Fruit fly (Drosophila melanogaster) whole organism, embryonic: ENCODE results near the gene wuho.

Source experiments
- Ada2b ChIP-seq: fragments of 200-800 bp; sonication (Bioruptor generic); IDR thresholded peaks from 2 replicates; pipeline ENCODE4 v1.3.6; 2022; ENCODE audit warnings: missing biosample characterization, missing genetic modification characterization
- Aef1 ChIP-seq: fragments of 200-800 bp; sonication (Bioruptor generic); IDR thresholded peaks from 3 replicates; pipeline ENCODE4 v1.3.6; 2022; ENCODE audit warnings: missing biosample characterization, missing genetic modification characterization
- BEAF-32 ChIP-seq: fragments of 200-800 bp; sonication (Bioruptor generic); optimal IDR thresholded peaks from 3 replicates; lab custom pipeline; 2017; ENCODE audit warnings: missing biosample characterization, missing genetic modification characterization, mild to moderate bottlenecking, moderate library complexity, missing genetic modification reagents
- CG10267 ChIP-seq: fragments of 200-800 bp; sonication (Bioruptor generic); optimal IDR thresholded peaks from 2 replicates; lab custom pipeline; 2018; ENCODE audit warnings: missing biosample characterization, mild to moderate bottlenecking, missing genetic modification characterization, moderate library complexity
- CG12659 ChIP-seq: fragments of 200-800 bp; sonication (Bioruptor generic); optimal IDR thresholded peaks from 3 replicates; lab custom pipeline; 2017; ENCODE audit warnings: mild to moderate bottlenecking, missing biosample characterization, missing genetic modification reagents, missing genetic modification characterization
- CG12744 ChIP-seq: fragments of 200-800 bp; sonication (Bioruptor generic); optimal IDR thresholded peaks from 2 replicates; lab custom pipeline; 2016; ENCODE audit warnings: missing biosample characterization, missing genetic modification characterization
- CG16779 ChIP-seq: fragments of 200-800 bp; sonication (Bioruptor generic); IDR thresholded peaks from 2 replicates; pipeline ENCODE4 v1.3.6; 2022; ENCODE audit warnings: missing biosample characterization, missing genetic modification characterization
- CG17328 ChIP-seq: fragments of 200-800 bp; sonication (Bioruptor generic); IDR thresholded peaks from 2 replicates; pipeline ENCODE4 v1.3.6; 2022; ENCODE audit warnings: missing biosample characterization, missing genetic modification characterization
- CG18476 ChIP-seq: fragments of 200-800 bp; sonication (Bioruptor generic); optimal IDR thresholded peaks from 2 replicates; lab custom pipeline; 2016; ENCODE audit warnings: missing biosample characterization, mild to moderate bottlenecking, missing genetic modification characterization
- CG2199 ChIP-seq: fragments of 200-800 bp; sonication (Bioruptor generic); IDR thresholded peaks from 3 replicates; pipeline ENCODE4 v1.3.6; 2022; ENCODE audit warnings: missing biosample characterization, missing genetic modification characterization
- CG2678 ChIP-seq: fragments of 200-800 bp; sonication (Bioruptor generic); optimal IDR thresholded peaks from 3 replicates; lab custom pipeline; 2019; ENCODE audit warnings: missing biosample characterization, mild to moderate bottlenecking, missing genetic modification characterization, moderate library complexity
- CG30020 ChIP-seq: fragments of 200-800 bp; optimal IDR thresholded peaks from 2 replicates; lab custom pipeline; 2019; ENCODE audit warnings: missing biosample characterization, mild to moderate bottlenecking, missing genetic modification characterization, moderate library complexity
- CG33557 ChIP-seq: fragments of 200-800 bp; sonication (Bioruptor generic); optimal IDR thresholded peaks from 2 replicates; lab custom pipeline; 2019; ENCODE audit warnings: missing biosample characterization, mild to moderate bottlenecking, missing genetic modification characterization, moderate library complexity
- CG3838 ChIP-seq: fragments of 200-800 bp; sonication (Bioruptor generic); optimal IDR thresholded peaks from 3 replicates; lab custom pipeline; 2016; ENCODE audit warnings: missing biosample characterization, missing genetic modification characterization
- CG3995 ChIP-seq: fragments of 200-800 bp; sonication (Bioruptor generic); optimal IDR thresholded peaks from 3 replicates; lab custom pipeline; 2016; ENCODE audit warnings: missing biosample characterization, missing genetic modification characterization
- CG4707 ChIP-seq: fragments of 200-800 bp; sonication (Bioruptor generic); optimal IDR thresholded peaks from 2 replicates; lab custom pipeline; 2018; ENCODE audit warnings: missing biosample characterization, mild to moderate bottlenecking, missing genetic modification characterization, moderate library complexity
- CG7745 ChIP-seq: fragments of 200-800 bp; sonication (Bioruptor generic); optimal IDR thresholded peaks from 2 replicates; lab custom pipeline; 2018; ENCODE audit warnings: missing biosample characterization, mild to moderate bottlenecking, missing genetic modification characterization, moderate library complexity
- Dek ChIP-seq: fragments of 200-800 bp; sonication (Bioruptor generic); optimal IDR thresholded peaks from 3 replicates; lab custom pipeline; 2019; ENCODE audit warnings: missing biosample characterization, mild to moderate bottlenecking, missing genetic modification characterization, moderate library complexity
- Drgx ChIP-seq: fragments of 200-800 bp; sonication (Bioruptor generic); IDR thresholded peaks from 2 replicates; pipeline ENCODE4 v1.3.6; 2022; ENCODE audit warnings: missing biosample characterization, missing genetic modification characterization
- E2f2 ChIP-seq: fragments of 200-800 bp; sonication (Bioruptor generic); IDR thresholded peaks from 2 replicates; pipeline ENCODE4 v1.3.6; 2022; ENCODE audit warnings: missing biosample characterization, missing genetic modification characterization
- ERR ChIP-seq: fragments of 200-800 bp; sonication (Bioruptor generic); optimal IDR thresholded peaks from 2 replicates; lab custom pipeline; 2016; ENCODE audit warnings: missing biosample characterization, missing genetic modification characterization
- Fer2 ChIP-seq: fragments of 200-800 bp; sonication (Bioruptor generic); optimal IDR thresholded peaks from 2 replicates; lab custom pipeline; 2018; ENCODE audit warnings: missing biosample characterization, mild to moderate bottlenecking, missing genetic modification characterization, moderate library complexity
- H15 ChIP-seq: fragments of 200-800 bp; sonication (Bioruptor generic); IDR thresholded peaks from 3 replicates; pipeline ENCODE4 v1.3.6; 2022; ENCODE audit warnings: missing biosample characterization, missing genetic modification characterization
- Hey ChIP-seq: fragments of 200-800 bp; sonication (Bioruptor generic); optimal IDR thresholded peaks from 3 replicates; lab custom pipeline; 2018; ENCODE audit warnings: missing biosample characterization, mild to moderate bottlenecking, missing genetic modification characterization
- Lhr ChIP-seq: fragments of 200-800 bp; sonication (Bioruptor generic); optimal IDR thresholded peaks from 3 replicates; lab custom pipeline; 2017; ENCODE audit warnings: mild to moderate bottlenecking, missing biosample characterization, missing genetic modification reagents, missing genetic modification characterization
- Med ChIP-seq: fragments of 200-800 bp; sonication (Bioruptor generic); peaks from one replicate; lab custom pipeline; 2016; ENCODE audit warnings: missing biosample characterization, missing genetic modification characterization, mild to moderate bottlenecking, inconsistent platforms, moderate library complexity
- Meics ChIP-seq: fragments of 200-800 bp; sonication (Bioruptor generic); optimal IDR thresholded peaks from 2 replicates; lab custom pipeline; 2017; ENCODE audit warnings: missing biosample characterization, mild to moderate bottlenecking, missing genetic modification characterization
- NK7.1 ChIP-seq: fragments of 200-800 bp; sonication (Bioruptor generic); optimal IDR thresholded peaks from 3 replicates; lab custom pipeline; 2016; ENCODE audit warnings: missing biosample characterization, missing genetic modification characterization
- Ptx1 ChIP-seq: fragments of 200-800 bp; sonication (Bioruptor generic); IDR thresholded peaks from 2 replicates; pipeline ENCODE4 v1.3.6; 2022; ENCODE audit warnings: missing biosample characterization, missing genetic modification characterization
- Sox100B ChIP-seq: fragments of 200-800 bp; sonication (Bioruptor generic); optimal IDR thresholded peaks from 3 replicates; lab custom pipeline; 2018; ENCODE audit warnings: missing biosample characterization, mild to moderate bottlenecking, missing genetic modification characterization
- Ssrp ChIP-seq: fragments of 200-800 bp; sonication (Bioruptor generic); optimal IDR thresholded peaks from 2 replicates; lab custom pipeline; 2018; ENCODE audit warnings: missing biosample characterization, mild to moderate bottlenecking, missing genetic modification characterization, moderate library complexity
- Taf1 ChIP-seq: fragments of 200-800 bp; sonication (Bioruptor generic); IDR thresholded peaks from 2 replicates; pipeline ENCODE4 v1.3.6; 2022; ENCODE audit warnings: missing biosample characterization, missing genetic modification characterization
- Tbp ChIP-seq: fragments of >200 bp; optimal IDR thresholded peaks from 2 replicates; lab custom pipeline; 2018; ENCODE audit warnings: missing biosample characterization, missing genetic modification characterization
- Xrp1 ChIP-seq: fragments of 200-800 bp; sonication (Bioruptor generic); IDR thresholded peaks from 2 replicates; pipeline ENCODE4 v1.3.6; 2022; ENCODE audit warnings: missing biosample characterization, missing genetic modification characterization
- al ChIP-seq: fragments of 200-800 bp; sonication (Bioruptor generic); IDR thresholded peaks from 2 replicates; pipeline ENCODE4 v1.3.6; 2022; ENCODE audit warnings: missing biosample characterization, missing genetic modification characterization
- ara ChIP-seq: fragments of 200-800 bp; sonication (Bioruptor generic); IDR thresholded peaks from 2 replicates; pipeline ENCODE4 v1.3.6; 2022; ENCODE audit warnings: missing biosample characterization, missing genetic modification characterization
- ash1 ChIP-seq: fragments of 200-800 bp; sonication (Bioruptor generic); optimal IDR thresholded peaks from 2 replicates; lab custom pipeline; 2018; ENCODE audit warnings: missing biosample characterization, mild to moderate bottlenecking, missing genetic modification characterization
- esg ChIP-seq: fragments of 200-800 bp; sonication (Bioruptor generic); conservative IDR thresholded peaks from 2 replicates; pipeline ENCODE4 v1.3.6; 2022; ENCODE audit warnings: missing biosample characterization, missing genetic modification characterization
- fu2 ChIP-seq: fragments of 200-800 bp; sonication (Bioruptor generic); optimal IDR thresholded peaks from 2 replicates; lab custom pipeline; 2016; ENCODE audit warnings: missing biosample characterization, missing genetic modification characterization
- grau ChIP-seq: fragments of 200-800 bp; optimal IDR thresholded peaks from 3 replicates; lab custom pipeline; 2019; ENCODE audit warnings: missing biosample characterization, mild to moderate bottlenecking, missing genetic modification characterization, moderate library complexity
- ind ChIP-seq: fragments of 200-800 bp; sonication (Bioruptor generic); optimal IDR thresholded peaks from 3 replicates; lab custom pipeline; 2016; ENCODE audit warnings: missing biosample characterization, missing genetic modification characterization
- inv ChIP-seq: fragments of 200-800 bp; sonication (Bioruptor generic); IDR thresholded peaks from 2 replicates; pipeline ENCODE4 v1.3.6; 2022; ENCODE audit warnings: missing biosample characterization, missing genetic modification characterization; ENCODE audit not compliant: partially characterized antibody
- jing ChIP-seq: fragments of 200-800 bp; sonication (Bioruptor generic); optimal IDR thresholded peaks from 2 replicates; lab custom pipeline; 2018; ENCODE audit warnings: missing biosample characterization, mild to moderate bottlenecking, missing genetic modification characterization
- lmd ChIP-seq: fragments of 200-800 bp; sonication (Bioruptor generic); IDR thresholded peaks from 2 replicates; pipeline ENCODE4 v1.3.6; 2022; ENCODE audit warnings: missing biosample characterization, missing genetic modification characterization
- nau ChIP-seq: fragments of 200-800 bp; sonication (Bioruptor generic); optimal IDR thresholded peaks from 3 replicates; lab custom pipeline; 2017; ENCODE audit warnings: missing biosample characterization, mild to moderate bottlenecking, missing genetic modification characterization, missing genetic modification reagents
- nom ChIP-seq: fragments of 200-800 bp; sonication (Bioruptor generic); optimal IDR thresholded peaks from 2 replicates; lab custom pipeline; 2017; ENCODE audit warnings: missing biosample characterization, missing genetic modification characterization, mild to moderate bottlenecking, moderate library complexity, missing genetic modification reagents
- scrt ChIP-seq: fragments of 200-800 bp; sonication (Bioruptor generic); optimal IDR thresholded peaks from 2 replicates; lab custom pipeline; 2018; ENCODE audit warnings: missing biosample characterization, mild to moderate bottlenecking, missing genetic modification characterization, moderate library complexity
- sd ChIP-seq: fragments of 200-800 bp; sonication (Bioruptor generic); optimal IDR thresholded peaks from 3 replicates; lab custom pipeline; 2018; ENCODE audit warnings: missing biosample characterization, mild to moderate bottlenecking, missing genetic modification characterization, moderate library complexity
- sens ChIP-seq: fragments of 200-800 bp; sonication (Bioruptor generic); peaks from one replicate; lab custom pipeline; 2016; ENCODE audit warnings: missing biosample characterization, missing genetic modification characterization
- ssp ChIP-seq: fragments of 200-800 bp; sonication (Bioruptor generic); IDR thresholded peaks from 2 replicates; pipeline ENCODE4 v1.3.6; 2022; ENCODE audit warnings: missing biosample characterization, missing genetic modification characterization
- twi ChIP-seq: fragments of 200-800 bp; optimal IDR thresholded peaks from 2 replicates; lab custom pipeline; 2019; ENCODE audit warnings: missing biosample characterization, mild to moderate bottlenecking, missing genetic modification characterization, moderate library complexity

The wuho gene

DNA sequence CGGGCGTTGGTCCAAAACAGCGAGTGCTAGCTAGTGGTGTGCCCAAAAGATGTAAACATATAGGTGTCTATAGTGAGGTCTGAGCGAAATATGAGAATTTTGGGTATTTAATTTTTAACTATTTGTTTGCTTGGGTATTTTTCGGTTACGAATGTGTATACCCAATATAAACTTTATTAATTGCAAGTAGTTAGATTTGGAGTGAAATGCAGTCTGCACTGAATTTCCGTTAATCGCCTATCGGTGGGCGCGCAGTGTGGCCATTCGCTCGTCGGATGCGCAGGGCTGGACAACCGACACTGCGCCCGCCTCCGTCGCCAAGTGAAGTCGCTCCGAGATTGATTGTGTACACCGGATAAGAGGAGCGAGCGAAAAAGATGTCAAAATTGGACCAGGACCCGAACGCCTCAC lies 7.2 kb downstream of the wuho start, which contains the start of the genes CG15891 and CG3815 (continued):
- TF ChIP-seq ssp (GFP tag; lab: Robert Waterston, UW) (peak; percentile 71), E2f2 (GFP tag; lab: Robert Waterston, UW) (peak; percentile 54), ara (0 out of 2 replicates have a peak, but pooled peaks have one; percentile 7), Tbp (GFP tag; lab: Kevin White, UChicago) (no peak), Dek (tag; lab: Kevin White, UChicago) (peak; percentile 31), twi (tag; lab: Kevin White, UChicago) (peak; percentile 48), H15 (GFP tag; lab: Robert Waterston, UW) (no peak), CG3995 (GFP tag; lab: Kevin White, UChicago) (peak; percentile 49), esg (0 out of 2 replicates have a peak, but pooled peaks have one; percentile 42), CG7745 (tag; lab: Kevin White, UChicago) (no peak), fu2 (peak; percentile 49), CG33557 (GFP tag; lab: Kevin White, UChicago) (peak; percentile 61), Drgx (GFP tag; lab: Robert Waterston, UW) (no peak), CG2199 (GFP tag; lab: Robert Waterston, UW) (no peak), Ptx1 (GFP tag; lab: Robert Waterston, UW) (peak; percentile 72), CG12659 (GFP tag; lab: Kevin White, UChicago) (peak; percentile 71), CG3838 (GFP tag; lab: Kevin White, UChicago) (no peak), BEAF-32 (GFP tag; lab: Kevin White, UChicago) (peak; percentile 70), Ada2b (GFP tag; lab: Robert Waterston, UW) (peak; percentile 25; the same call in 1 of the 2 replicates), lmd (GFP tag; lab: Robert Waterston, UW) (peak; percentile 71), grau (peak; percentile 70), sens (GFP tag; lab: Kevin White, UChicago) (peak; percentile 81), CG18476 (no peak), Meics (GFP tag; lab: Kevin White, UChicago) (no peak), jing (GFP tag; lab: Kevin White, UChicago) (no peak), Lhr (peak; percentile 17), Xrp1 (GFP tag; lab: Robert Waterston, UW) (peak; percentile 38; the same call in 1 of the 2 replicates), ind (GFP tag; lab: Kevin White, UChicago) (peak; percentile 57), nau (no peak), ash1 (no peak), sd (no peak), Ssrp (tag; lab: Kevin White, UChicago) (peak; percentile 5), ERR (GFP tag; lab: Kevin White, UChicago) (no peak), Med (GFP tag; lab: Kevin White, UChicago) (peak; percentile 90), CG30020 (tag; lab: Kevin White, UChicago) (peak; percentile 66), NK7.1 (GFP tag; lab: Kevin White, UChicago) (peak; percentile 23), Hey (no peak), nom (GFP tag; lab: Kevin White, UChicago) (peak; percentile 12), CG16779 (no peak), CG12744 (GFP tag; lab: Kevin White, UChicago) (no peak), inv (GFP tag; lab: Robert Waterston, UW) (peak; percentile 23; the same call in 1 of the 2 replicates), CG4707 (GFP tag; lab: Kevin White, UChicago) (no peak), CG2678 (tag; lab: Kevin White, UChicago) (no peak), CG17328 (GFP tag; lab: Robert Waterston, UW) (no peak), al (peak; percentile 50; the same call in 1 of the 2 replicates), Taf1 (GFP tag; lab: Robert Waterston, UW) (no peak; the same call in 1 of the 2 replicates), Aef1 (GFP tag; lab: Robert Waterston, UW) (peak; percentile 54; the same call in 2 of the 3 replicates), scrt (GFP tag; lab: Kevin White, UChicago) (no peak), Fer2 (tag; lab: Kevin White, UChicago) (peak; percentile 41), CG10267 (tag; lab: Kevin White, UChicago) (peak; percentile 44), Sox100B (GFP tag; lab: Kevin White, UChicago) (no peak)
